Worm (Caenorhabditis elegans): ENCODE data around the gene egg-1.

egg-1 gene

DNA sequence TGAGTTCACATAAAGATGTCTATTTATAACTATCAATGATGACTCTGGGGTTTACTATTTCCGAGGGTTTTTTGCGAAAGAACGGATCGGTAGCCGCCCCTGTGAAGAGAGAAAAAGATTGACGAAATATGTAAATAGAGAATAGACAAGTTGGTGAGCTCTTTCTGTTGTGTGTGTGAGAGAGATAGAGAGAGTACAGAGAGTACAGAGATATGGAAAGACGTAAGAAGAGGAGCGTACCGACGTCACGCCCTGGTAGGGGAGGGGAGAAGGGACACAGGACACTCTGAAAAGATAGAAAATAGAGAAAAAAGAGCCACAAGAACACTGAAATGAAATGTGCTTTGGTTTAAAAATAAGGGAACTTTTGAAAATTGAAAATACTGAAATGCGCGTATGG, 39.7 kb upstream of the egg-1 start (continued):
- TF ChIP-seq ceh-88 (GFP tag; IDR thresholded peaks at IDR 0.05) (no peak), nhr-47 (tag; optimal IDR thresholded peaks at IDR 0.05) (peak; percentile 49), lin-15B (tag; optimal IDR thresholded peaks at IDR 0.05) (no peak), sptf-1 (tag; optimal IDR thresholded peaks at IDR 0.05) (no peak), snpc-4 (tag; optimal IDR thresholded peaks at IDR 0.05) (peak; percentile 1), nhr-237 (tag; optimal IDR thresholded peaks at IDR 0.05) (no peak), dsc-1 (tag; optimal IDR thresholded peaks at IDR 0.05) (no peak), blmp-1 (tag; optimal IDR thresholded peaks at IDR 0.05) (no peak), C34B4.2 (tag; optimal IDR thresholded peaks at IDR 0.05) (no peak), aha-1 (tag; optimal IDR thresholded peaks at IDR 0.05) (no peak), lin-13 (GFP tag; optimal IDR thresholded peaks at IDR 0.05) (no peak), ceh-82 (tag; optimal IDR thresholded peaks at IDR 0.05) (peak in 2 of 3 experiments; percentile 47 to 64), pax-3 (tag; optimal IDR thresholded peaks at IDR 0.05) (no peak), elt-2 (tag; optimal IDR thresholded peaks at IDR 0.05) (no peak), skn-1 (tag; optimal IDR thresholded peaks at IDR 0.05) (peak; percentile 35), hlh-4 (tag; optimal IDR thresholded peaks at IDR 0.05) (no peak), jun-1 (tag; optimal IDR thresholded peaks at IDR 0.05) (no peak), efl-3 (GFP tag; optimal IDR thresholded peaks at IDR 0.05) (no peak), fkh-10 (GFP tag; optimal IDR thresholded peaks at IDR 0.05) (peak; percentile 5), alr-1 (tag; optimal IDR thresholded peaks at IDR 0.05; ENCODE audit: borderline replicate concordance) (no peak), grh-1 (GFP tag; IDR thresholded peaks at IDR 0.05) (no peak), lir-3 (tag; optimal IDR thresholded peaks at IDR 0.05; ENCODE audit: poor library complexity) (no peak), C04F5.9 (tag; optimal IDR thresholded peaks at IDR 0.05) (no peak), hlh-17 (GFP tag; optimal IDR thresholded peaks at IDR 0.05; ENCODE audit: borderline replicate concordance) (no peak), nhr-76 (tag; optimal IDR thresholded peaks at IDR 0.05) (no peak), lin-35 (GFP tag; optimal IDR thresholded peaks at IDR 0.05) (peak in 1 of 2 experiments; percentile 54), unc-86 (tag; optimal IDR thresholded peaks at IDR 0.05) (peak; percentile 7), nhr-19 (GFP tag; conservative IDR thresholded peaks at IDR 0.05) (peak; percentile 16), mef-2 (tag; optimal IDR thresholded peaks at IDR 0.05) (no peak), fkh-4 (tag; optimal IDR thresholded peaks at IDR 0.05; ENCODE audit: borderline replicate concordance) (no peak)

DNA sequence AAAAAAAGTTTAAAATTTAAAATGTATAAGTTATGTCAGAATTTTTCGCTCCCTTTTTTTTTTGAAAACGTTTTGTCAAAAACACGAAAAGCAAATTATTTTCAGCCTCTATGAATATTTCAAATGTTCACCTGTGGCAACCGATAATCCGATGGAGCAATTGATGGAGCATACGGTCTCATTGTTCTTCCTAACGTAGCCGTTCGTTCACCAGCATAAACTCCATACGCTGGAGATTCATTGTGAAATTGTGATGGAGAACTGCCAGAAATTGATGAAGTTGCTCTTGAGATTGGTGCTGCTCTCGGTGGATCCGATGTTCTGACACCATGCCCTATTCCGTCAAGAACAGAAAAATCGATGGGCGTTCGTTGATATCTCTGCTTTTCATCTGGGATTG, 36.2 kb upstream of the egg-1 start:
- no peak for TF ChIP-seq ama-1 (optimal IDR thresholded peaks at IDR 0.05)
- TF ChIP-seq ceh-82 (tag; optimal IDR thresholded peaks at IDR 0.05) = no peak
- TF ChIP-seq sptf-1 (tag; optimal IDR thresholded peaks at IDR 0.05) = no peak
- no peak for TF ChIP-seq nhr-76 (tag; optimal IDR thresholded peaks at IDR 0.05)
- TF ChIP-seq nhr-20 (tag; optimal IDR thresholded peaks at IDR 0.05) = no peak
- no peak for TF ChIP-seq egl-27 (tag; optimal IDR thresholded peaks at IDR 0.05)
- no peak for TF ChIP-seq tlp-1 (tag; optimal IDR thresholded peaks at IDR 0.05)
- TF ChIP-seq lsy-2 (tag; optimal IDR thresholded peaks at IDR 0.05) = no peak
- no peak for TF ChIP-seq unc-98 (GFP tag; IDR thresholded peaks at IDR 0.05)

DNA sequence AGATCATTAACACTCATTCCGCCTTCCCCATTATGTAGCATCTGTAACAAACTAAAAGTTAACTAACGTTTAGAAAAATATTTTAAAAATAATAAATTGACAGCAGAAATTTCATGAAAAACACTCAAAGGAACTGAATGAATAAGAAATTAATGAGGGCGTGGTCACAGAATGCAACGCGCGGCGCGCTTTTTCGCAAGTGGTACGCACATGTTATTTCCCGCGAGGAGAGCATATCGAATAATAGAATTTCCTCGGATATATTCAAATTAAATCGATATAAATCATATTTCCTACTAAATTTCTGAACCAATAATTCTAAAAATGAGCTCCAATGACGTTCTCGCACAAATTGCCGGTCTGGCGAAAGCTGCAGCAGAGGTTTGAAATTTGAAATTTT, 35.3 kb upstream of the egg-1 start, which contains the start of the genes abi-1 and arle-14:
abi-1 (minus strand) TSS at position 51 of the 400 bp plus-strand sequence.
arle-14 (plus strand) TSS at position 217 of the 400 bp plus-strand sequence.
- TF ChIP-seq mep-1 (tag; optimal IDR thresholded peaks at IDR 0.05) (peak; percentile 18), efl-1 (optimal IDR thresholded peaks at IDR 0.05) (peak; percentile 8 to 32), efl-1 (GFP tag; optimal IDR thresholded peaks at IDR 0.05 in 1 of 2) (peak; percentile 3 to 83), swsn-7 (tag; optimal IDR thresholded peaks at IDR 0.05) (peak; percentile 29), nhr-71 (tag; optimal IDR thresholded peaks at IDR 0.05) (peak; percentile 42), lin-13 (GFP tag; optimal IDR thresholded peaks at IDR 0.05) (no peak), nhr-85 (tag) (peak; percentile 37), tbx-2 (tag; optimal IDR thresholded peaks at IDR 0.05) (peak; percentile 2), skn-1 (tag; optimal IDR thresholded peaks at IDR 0.05) (no peak), xbp-1 (tag; optimal IDR thresholded peaks at IDR 0.05) (peak; percentile 30), lin-35 (GFP tag; optimal IDR thresholded peaks at IDR 0.05) (peak; percentile 17 to 22), lin-15B (tag; optimal IDR thresholded peaks at IDR 0.05) (no peak), snu-23 (GFP tag; optimal IDR thresholded peaks at IDR 0.05) (peak; percentile 24), unc-130 (tag; optimal IDR thresholded peaks at IDR 0.05) (peak; percentile 9), dsc-1 (tag; optimal IDR thresholded peaks at IDR 0.05) (peak; percentile 50), nhr-47 (tag; optimal IDR thresholded peaks at IDR 0.05) (peak; percentile 21), ceh-8 (GFP tag; optimal IDR thresholded peaks at IDR 0.05) (no peak), lsy-2 (tag; optimal IDR thresholded peaks at IDR 0.05) (peak; percentile 3 to 30), nhr-84 (tag; optimal IDR thresholded peaks at IDR 0.05) (no peak), irx-1 (tag; optimal IDR thresholded peaks at IDR 0.05) (no peak), nhr-90 (tag; optimal IDR thresholded peaks at IDR 0.05; ENCODE audit: poor library complexity) (peak; percentile 10), egl-13 (tag; optimal IDR thresholded peaks at IDR 0.05) (no peak)

All from whole organism, L1 larva.